Worm (Caenorhabditis elegans): ENCODE data around the gene egl-20.

DNA sequence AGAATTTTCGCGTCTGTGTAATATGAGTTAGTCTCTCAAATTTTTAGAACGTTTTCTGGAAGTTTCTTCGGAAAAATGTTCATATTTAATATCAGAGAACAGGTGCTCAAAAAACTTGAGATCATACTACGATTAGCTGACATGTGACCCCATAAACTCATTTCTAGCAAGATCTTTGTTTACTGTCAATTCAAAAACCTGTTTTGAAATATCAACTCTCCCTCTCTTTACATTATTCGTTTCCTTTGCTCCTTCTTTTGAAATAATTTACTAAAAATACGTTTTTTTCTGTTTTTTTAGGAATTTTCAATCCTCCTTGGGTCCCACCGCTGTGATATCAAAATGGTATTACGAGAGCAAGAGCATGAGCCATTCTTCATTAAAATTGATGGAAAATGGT lies 16.2 kb downstream of the egl-20 start, which contains the start of gene fat-4:
- TF ChIP-seq sptf-1 (tag; optimal IDR thresholded peaks at IDR 0.05), result no peak
- no peak for TF ChIP-seq nhr-12 (tag; optimal IDR thresholded peaks at IDR 0.05)
- TF ChIP-seq nhr-76 (tag; optimal IDR thresholded peaks at IDR 0.05), result no peak
- no peak for TF ChIP-seq ceh-39 (tag; optimal IDR thresholded peaks at IDR 0.05)
- no peak for TF ChIP-seq cnd-1 (tag; optimal IDR thresholded peaks at IDR 0.05)
- no peak for TF ChIP-seq lin-32 (GFP tag; optimal IDR thresholded peaks at IDR 0.05)
- no peak for TF ChIP-seq unc-62 (GFP tag; optimal IDR thresholded peaks at IDR 0.05)
- no peak for TF ChIP-seq snpc-4 (tag; optimal IDR thresholded peaks at IDR 0.05)
- TF ChIP-seq ztf-11 (tag; optimal IDR thresholded peaks at IDR 0.05), result no peak
- no peak for TF ChIP-seq pha-4 (tag; optimal IDR thresholded peaks at IDR 0.05)
- TF ChIP-seq ceh-43 (GFP tag; optimal IDR thresholded peaks at IDR 0.05), result no peak

All from whole organism, mixed stage, embryonic.